Fruit fly (Drosophila melanogaster) whole organism, prepupa: ENCODE measurements around the gene CG12992.
A peak's percentile ranks its signal among the peaks of the same experiment; 100 is the strongest.

Experiments used
- Blimp-1 ChIP-seq: fragments of 200-800 bp; sonication (Bioruptor generic); optimal IDR thresholded peaks from 3 replicates; lab custom pipeline; 2017; ENCODE audit warnings: missing biosample characterization, missing genetic modification characterization, mild to moderate bottlenecking, moderate library complexity, missing genetic modification reagents
- CG10631 ChIP-seq: fragments of 200-800 bp; sonication (Bioruptor generic); optimal IDR thresholded peaks from 2 replicates; lab custom pipeline; 2016; ENCODE audit warnings: missing biosample characterization, missing genetic modification characterization
- CG11294 ChIP-seq: fragments of 200-800 bp; sonication (Bioruptor generic); IDR thresholded peaks from 2 replicates; pipeline ENCODE4 v1.3.6; 2022; ENCODE audit warnings: missing biosample characterization, missing genetic modification characterization
- CG11762 ChIP-seq: fragments of 200-800 bp; sonication (Bioruptor generic); optimal IDR thresholded peaks from 3 replicates; lab custom pipeline; 2016; ENCODE audit warnings: missing biosample characterization, missing genetic modification characterization; ENCODE audit not compliant: insufficient read depth
- CG11902 ChIP-seq: fragments of 200-800 bp; sonication (Bioruptor generic); optimal IDR thresholded peaks from 3 replicates; lab custom pipeline; 2016; ENCODE audit warnings: missing biosample characterization, missing genetic modification characterization
- CG15336 ChIP-seq: fragments of 200-800 bp; sonication (Bioruptor generic); IDR thresholded peaks from 2 replicates; pipeline ENCODE4 v1.3.6; 2022; ENCODE audit warnings: missing biosample characterization, missing genetic modification characterization
- CG1621 ChIP-seq: fragments of 200-800 bp; sonication (Bioruptor generic); optimal IDR thresholded peaks from 3 replicates; lab custom pipeline; 2018; ENCODE audit warnings: missing biosample characterization, mild to moderate bottlenecking, missing genetic modification characterization
- CG16779 ChIP-seq: fragments of 200-800 bp; sonication (Bioruptor generic); optimal IDR thresholded peaks from 3 replicates; lab custom pipeline; 2017; ENCODE audit warnings: missing biosample characterization, mild to moderate bottlenecking, missing genetic modification characterization
- CG3032 ChIP-seq: fragments of 200-800 bp; optimal IDR thresholded peaks from 2 replicates; lab custom pipeline; 2019; ENCODE audit warnings: missing biosample characterization, mild to moderate bottlenecking, missing genetic modification characterization, moderate library complexity
- CG31627 ChIP-seq: fragments of 200-800 bp; sonication (Bioruptor generic); optimal IDR thresholded peaks from 3 replicates; lab custom pipeline; 2016; ENCODE audit warnings: missing biosample characterization, missing genetic modification characterization
- CG34406 ChIP-seq: fragments of 200-800 bp; sonication (Bioruptor generic); optimal IDR thresholded peaks from 3 replicates; lab custom pipeline; 2016; ENCODE audit warnings: missing biosample characterization, missing genetic modification characterization
- CG3919 ChIP-seq: fragments of 200-800 bp; sonication (Bioruptor generic); optimal IDR thresholded peaks from 3 replicates; lab custom pipeline; 2016; ENCODE audit warnings: missing biosample characterization, missing genetic modification characterization
- CG4318 ChIP-seq: fragments of 200-800 bp; sonication (Bioruptor generic); optimal IDR thresholded peaks from 3 replicates; lab custom pipeline; 2017; ENCODE audit warnings: missing biosample characterization, mild to moderate bottlenecking, missing genetic modification characterization
- CG6163 ChIP-seq: fragments of 200-800 bp; sonication (Bioruptor generic); IDR thresholded peaks from 3 replicates; pipeline ENCODE4 v1.3.6; 2022; ENCODE audit warnings: missing biosample characterization, missing genetic modification characterization
- CG6276 ChIP-seq: fragments of 200-800 bp; sonication (Bioruptor generic); optimal IDR thresholded peaks from 2 replicates; lab custom pipeline; 2017; ENCODE audit warnings: missing biosample characterization, mild to moderate bottlenecking, missing genetic modification characterization
- CG6792 ChIP-seq: fragments of 200-800 bp; sonication (Bioruptor generic); optimal IDR thresholded peaks from 3 replicates; lab custom pipeline; 2016; ENCODE audit warnings: missing biosample characterization, missing genetic modification characterization
- CG6854 ChIP-seq: fragments of 200-800 bp; sonication (Bioruptor generic); optimal IDR thresholded peaks from 2 replicates; lab custom pipeline; 2017; ENCODE audit warnings: missing biosample characterization, mild to moderate bottlenecking, missing genetic modification characterization
- CG8119 ChIP-seq: fragments of 200-800 bp; sonication (Bioruptor generic); IDR thresholded peaks from 3 replicates; pipeline ENCODE4 v1.3.6; 2022; ENCODE audit warnings: missing biosample characterization, missing genetic modification characterization
- CG8319 ChIP-seq: fragments of 200-800 bp; sonication (Bioruptor generic); optimal IDR thresholded peaks from 3 replicates; lab custom pipeline; 2016; ENCODE audit warnings: missing biosample characterization, missing genetic modification characterization
- CG8632 ChIP-seq: fragments of 200-800 bp; sonication (Bioruptor generic); optimal IDR thresholded peaks from 3 replicates; lab custom pipeline; 2016; ENCODE audit warnings: missing biosample characterization, missing genetic modification characterization
- CG9139 ChIP-seq: fragments of 200-800 bp; sonication (Bioruptor generic); optimal IDR thresholded peaks from 3 replicates; lab custom pipeline; 2017; ENCODE audit warnings: missing biosample characterization, mild to moderate bottlenecking, missing genetic modification characterization
- Eip75B ChIP-seq: fragments of 200-800 bp; sonication (Bioruptor generic); optimal IDR thresholded peaks from 3 replicates; lab custom pipeline; 2016; ENCODE audit warnings: missing biosample characterization, missing genetic modification characterization
- Eip78C ChIP-seq: fragments of 200-800 bp; sonication (Bioruptor generic); peaks from one replicate; lab custom pipeline; 2016; ENCODE audit warnings: missing biosample characterization, missing genetic modification characterization
- Eip93F ChIP-seq: fragments of 200-800 bp; sonication (Bioruptor generic); optimal IDR thresholded peaks from 2 replicates; lab custom pipeline; 2016; ENCODE audit warnings: missing biosample characterization, mild to moderate bottlenecking, missing genetic modification characterization
- Ets21C ChIP-seq: fragments of 200-800 bp; sonication (Bioruptor generic); optimal IDR thresholded peaks from 3 replicates; lab custom pipeline; 2016; ENCODE audit warnings: missing biosample characterization, missing genetic modification characterization
- Ets96B ChIP-seq: fragments of 200-800 bp; optimal IDR thresholded peaks from 2 replicates; lab custom pipeline; 2019; ENCODE audit warnings: missing biosample characterization, mild to moderate bottlenecking, missing genetic modification characterization, moderate library complexity
- Gug ChIP-seq: fragments of 200-800 bp; sonication (Bioruptor generic); IDR thresholded peaks from 2 replicates; pipeline ENCODE4 v1.3.6; 2022; ENCODE audit warnings: missing biosample characterization, missing genetic modification characterization
- Hr38 ChIP-seq: sonication (Bioruptor generic); optimal IDR thresholded peaks from 2 replicates; lab custom pipeline; 2016; ENCODE audit warnings: missing biosample characterization, missing genetic modification characterization
- Hr39 ChIP-seq: fragments of 200-800 bp; sonication (Bioruptor generic); optimal IDR thresholded peaks from 2 replicates; lab custom pipeline; 2016; ENCODE audit warnings: missing biosample characterization, missing genetic modification characterization
- Hr4 ChIP-seq: fragments of 200-800 bp; sonication (Bioruptor generic); optimal IDR thresholded peaks from 3 replicates; lab custom pipeline; 2016; ENCODE audit warnings: missing biosample characterization, missing genetic modification characterization
- Lpt ChIP-seq: fragments of 200-800 bp; sonication (Bioruptor generic); optimal IDR thresholded peaks from 3 replicates; lab custom pipeline; 2016; ENCODE audit warnings: missing biosample characterization, missing genetic modification characterization
- Met ChIP-seq: fragments of 200-800 bp; sonication (Bioruptor generic); optimal IDR thresholded peaks from 3 replicates; lab custom pipeline; 2016; ENCODE audit warnings: missing biosample characterization, missing genetic modification characterization
- Smox ChIP-seq: fragments of 200-800 bp; sonication (Bioruptor generic); optimal IDR thresholded peaks from 3 replicates; lab custom pipeline; 2016; ENCODE audit warnings: missing biosample characterization, missing genetic modification characterization
- Sox14 ChIP-seq: fragments of 200-800 bp; sonication (Bioruptor generic); optimal IDR thresholded peaks from 3 replicates; lab custom pipeline; 2016; ENCODE audit warnings: missing biosample characterization, missing genetic modification characterization
- Sox15 ChIP-seq: fragments of 200-800 bp; sonication (Bioruptor generic); optimal IDR thresholded peaks from 3 replicates; lab custom pipeline; 2016; ENCODE audit warnings: missing biosample characterization, missing genetic modification characterization
- achi ChIP-seq: fragments of 200-800 bp; sonication (Bioruptor generic); optimal IDR thresholded peaks from 3 replicates; lab custom pipeline; 2016; ENCODE audit warnings: missing biosample characterization, missing genetic modification characterization
- acj6 ChIP-seq: fragments of 200-800 bp; sonication (Bioruptor generic); optimal IDR thresholded peaks from 3 replicates; lab custom pipeline; 2016; ENCODE audit warnings: missing biosample characterization, missing genetic modification characterization
- dac ChIP-seq: fragments of 200-800 bp; sonication (Bioruptor generic); optimal IDR thresholded peaks from 2 replicates; lab custom pipeline; 2017; ENCODE audit warnings: missing biosample characterization, mild to moderate bottlenecking, missing genetic modification characterization
- dsx ChIP-seq: fragments of 200-800 bp; optimal IDR thresholded peaks from 3 replicates; lab custom pipeline; 2019; ENCODE audit warnings: missing biosample characterization, mild to moderate bottlenecking, missing genetic modification characterization, moderate library complexity; ENCODE audit not compliant: poor library complexity, severe bottlenecking
- esn ChIP-seq: fragments of 200-800 bp; sonication (Bioruptor generic); optimal IDR thresholded peaks from 2 replicates; lab custom pipeline; 2016; ENCODE audit warnings: missing biosample characterization, mild to moderate bottlenecking, missing genetic modification characterization, moderate library complexity
- fd59A ChIP-seq: fragments of 200-800 bp; sonication (Bioruptor generic); optimal IDR thresholded peaks from 2 replicates; lab custom pipeline; 2017; ENCODE audit warnings: missing biosample characterization, mild to moderate bottlenecking, missing genetic modification characterization, missing genetic modification reagents
- fd85E ChIP-seq: fragments of 200-800 bp; sonication (Bioruptor generic); optimal IDR thresholded peaks from 3 replicates; lab custom pipeline; 2016; ENCODE audit warnings: missing biosample characterization, missing genetic modification characterization
- fkh ChIP-seq: fragments of 200-800 bp; sonication (Bioruptor generic); optimal IDR thresholded peaks from 3 replicates; lab custom pipeline; 2017; ENCODE audit warnings: missing biosample characterization, mild to moderate bottlenecking, missing genetic modification characterization, moderate library complexity
- lz ChIP-seq: fragments of 200-800 bp; sonication (Bioruptor generic); optimal IDR thresholded peaks from 3 replicates; lab custom pipeline; 2016; ENCODE audit warnings: missing biosample characterization, missing genetic modification characterization
- net ChIP-seq: fragments of 200-800 bp; sonication (Bioruptor generic); optimal IDR thresholded peaks from 3 replicates; lab custom pipeline; 2016; ENCODE audit warnings: missing biosample characterization, missing genetic modification characterization
- pdm3 ChIP-seq: fragments of 200-800 bp; sonication (Bioruptor generic); optimal IDR thresholded peaks from 3 replicates; lab custom pipeline; 2016; ENCODE audit warnings: missing biosample characterization, missing genetic modification characterization
- salr ChIP-seq, 2 experiments: fragments of 200-800 bp; sonication (Bioruptor generic); optimal IDR thresholded peaks; 3 replicates each; lab custom pipeline; 2016 to 2018; ENCODE audit warnings: missing biosample characterization in 2 of 2, missing genetic modification characterization in 2 of 2, mild to moderate bottlenecking in 1 of 2
- spab ChIP-seq: fragments of 200-800 bp; sonication (Bioruptor generic); optimal IDR thresholded peaks from 2 replicates; lab custom pipeline; 2017; ENCODE audit warnings: missing biosample characterization, mild to moderate bottlenecking, missing genetic modification characterization, missing genetic modification reagents
- ss ChIP-seq, 2 experiments: fragments of 200-800 bp; sonication (Bioruptor generic); optimal IDR thresholded peaks; 2 replicates in 1 of 2; 3 replicates in 1 of 2; lab custom pipeline; 2017 to 2018; ENCODE audit warnings: mild to moderate bottlenecking in 2 of 2, missing biosample characterization in 2 of 2, missing genetic modification characterization in 2 of 2, moderate library complexity in 1 of 2
- svp ChIP-seq: fragments of 200-800 bp; sonication (Bioruptor generic); peaks from one replicate; lab custom pipeline; 2016; ENCODE audit warnings: missing biosample characterization, missing genetic modification characterization
- vri ChIP-seq: fragments of 200-800 bp; sonication (Bioruptor generic); optimal IDR thresholded peaks from 3 replicates; lab custom pipeline; 2016; ENCODE audit warnings: missing biosample characterization, mild to moderate bottlenecking, missing genetic modification characterization

CG12992 gene

DNA sequence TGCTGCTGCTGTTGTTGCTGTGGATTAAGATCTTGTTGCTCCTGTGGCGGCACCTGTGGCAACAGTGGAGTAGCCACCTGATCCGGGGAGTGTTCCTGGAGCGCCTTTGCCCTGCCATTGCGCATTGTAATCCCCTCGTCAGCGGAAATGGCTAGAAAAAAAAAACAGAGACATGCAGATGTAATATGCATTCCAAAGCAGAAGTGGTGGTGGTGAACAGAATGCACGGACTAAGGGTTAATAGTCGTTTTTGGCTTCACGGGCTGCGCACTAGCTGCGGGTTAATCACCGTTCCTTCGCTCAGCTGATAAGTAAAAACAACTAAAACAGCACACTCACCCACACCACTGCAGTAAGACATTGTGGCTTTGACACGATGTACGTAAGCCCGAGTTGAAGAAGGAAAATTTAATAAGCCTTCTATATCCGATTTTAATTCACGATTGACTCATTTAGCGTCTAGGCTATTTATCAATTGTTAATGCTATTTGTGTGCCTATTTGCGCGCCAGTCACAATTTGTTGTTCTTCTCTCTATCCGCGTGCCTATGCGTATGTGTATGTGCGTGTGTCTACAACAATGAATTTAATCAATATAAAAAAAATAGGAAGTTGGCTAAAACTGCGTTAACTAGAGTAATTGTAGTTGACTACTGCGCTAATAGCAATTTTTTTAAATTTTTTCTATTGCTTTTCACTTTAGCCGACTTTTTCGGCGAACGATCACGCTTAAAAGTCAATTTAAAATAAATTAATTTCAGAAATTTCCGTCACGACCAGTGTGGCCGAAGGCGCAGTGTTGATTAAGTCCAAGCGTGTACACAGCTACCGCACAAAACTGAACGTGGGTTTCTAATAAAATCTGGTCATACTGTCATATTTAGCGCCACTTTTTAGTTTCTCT, 38.7 kb downstream of the CG12992 start, which contains the start of gene stas:
TSS of gene stas (minus strand) at position 806 of the 903 bp plus-strand sequence.
- TF ChIP-seq Eip93F (peak; percentile 3), CG6276 (GFP tag; lab: Kevin White, UChicago) (no peak), CG6792 (GFP tag; lab: Kevin White, UChicago) (no peak), CG31627 (no peak), Hr39 (no peak), salr (GFP tag; optimal IDR thresholded peaks at IDR 0.05; lab: Kevin White, UChicago) (no peak), achi (GFP tag; lab: Kevin White, UChicago) (no peak), fd85E (GFP tag; lab: Kevin White, UChicago) (no peak), dac (no peak), CG3032 (tag; lab: Kevin White, UChicago) (no peak), CG11294 (no peak), vri (GFP tag; lab: Kevin White, UChicago) (no peak), Met (no peak), Hr4 (no peak), Ets96B (tag; lab: Kevin White, UChicago) (no peak), net (GFP tag; lab: Kevin White, UChicago) (no peak), Eip75B (GFP tag; lab: Kevin White, UChicago) (peak; percentile 9), fkh (peak; percentile 71), CG4318 (GFP tag; lab: Kevin White, UChicago) (no peak), CG8119 (GFP tag; lab: Robert Waterston, UW) (0 out of 3 replicates have a peak, but pooled peaks have one; percentile 21), Lpt (GFP tag; lab: Kevin White, UChicago) (no peak), CG15336 (no peak), CG34406 (GFP tag; lab: Kevin White, UChicago) (no peak), Hr38 (GFP tag; lab: Kevin White, UChicago) (no peak), CG6163 (GFP tag; lab: Robert Waterston, UW) (no peak), Blimp-1 (GFP tag; lab: Kevin White, UChicago) (no peak), CG9139 (GFP tag; lab: Kevin White, UChicago) (no peak), spab (no peak), fd59A (GFP tag; lab: Kevin White, UChicago) (no peak), lz (GFP tag; lab: Kevin White, UChicago) (no peak), pdm3 (GFP tag; lab: Kevin White, UChicago) (peak; percentile 19), CG8632 (GFP tag; lab: Kevin White, UChicago) (no peak), CG8319 (no peak), CG3919 (GFP tag; lab: Kevin White, UChicago) (no peak), Sox14 (GFP tag; lab: Kevin White, UChicago) (peak; percentile 35), Sox15 (no peak), Smox (GFP tag; lab: Kevin White, UChicago) (no peak), ss (GFP tag; optimal IDR thresholded peaks at IDR 0.05; lab: Kevin White, UChicago) (peak in 1 of 2 experiments; percentile 28), Eip78C (GFP tag; lab: Kevin White, UChicago) (peak; percentile 77), CG11902 (GFP tag; lab: Kevin White, UChicago) (no peak), esn (GFP tag; lab: Kevin White, UChicago) (no peak), svp (GFP tag; lab: Kevin White, UChicago) (peak; percentile 45), acj6 (GFP tag; lab: Kevin White, UChicago) (no peak), Gug (no peak), Ets21C (no peak), CG10631 (no peak), CG6854 (GFP tag; lab: Kevin White, UChicago) (peak; percentile 52), dsx (peak; percentile 64), CG11762 (no peak), CG16779 (no peak), CG1621 (tag; lab: Kevin White, UChicago) (no peak)
